Fruit fly (Drosophila melanogaster) whole organism, embryonic: ENCODE results near the gene MFS9.

ENCODE experiments used
- CG10147 ChIP-seq: fragments of 200-800 bp; sonication (Bioruptor generic); optimal IDR thresholded peaks from 2 replicates; lab custom pipeline; 2019; ENCODE audit warnings: missing biosample characterization, mild to moderate bottlenecking, missing genetic modification characterization, moderate library complexity
- CG10366 ChIP-seq: fragments of 200-800 bp; sonication (Bioruptor generic); IDR thresholded peaks from 2 replicates; pipeline ENCODE4 v1.3.6; 2022; ENCODE audit warnings: missing biosample characterization, missing genetic modification characterization
- CG11247 ChIP-seq: fragments of 200-800 bp; sonication (Bioruptor generic); IDR thresholded peaks from 2 replicates; pipeline ENCODE4 v1.3.6; 2022; ENCODE audit warnings: missing biosample characterization, missing genetic modification characterization
- CG13894 ChIP-seq: fragments of 200-800 bp; sonication (Bioruptor generic); optimal IDR thresholded peaks from 3 replicates; lab custom pipeline; 2018; ENCODE audit warnings: missing biosample characterization, mild to moderate bottlenecking, missing genetic modification characterization, moderate library complexity
- CG15479 ChIP-seq: fragments of 200-800 bp; sonication (Bioruptor generic); optimal IDR thresholded peaks from 3 replicates; lab custom pipeline; 2019; ENCODE audit warnings: missing biosample characterization, mild to moderate bottlenecking, missing genetic modification characterization, moderate library complexity
- CG15514 ChIP-seq: fragments of 200-800 bp; sonication (Bioruptor generic); optimal IDR thresholded peaks from 3 replicates; lab custom pipeline; 2017; ENCODE audit warnings: missing biosample characterization, missing genetic modification characterization, mild to moderate bottlenecking, moderate library complexity, missing genetic modification reagents
- CG1603 ChIP-seq: fragments of 200-800 bp; sonication (Bioruptor generic); optimal IDR thresholded peaks from 2 replicates; lab custom pipeline; 2019; ENCODE audit warnings: missing biosample characterization, mild to moderate bottlenecking, missing genetic modification characterization, moderate library complexity
- CG17385 ChIP-seq: fragments of 200-800 bp; sonication (Bioruptor generic); optimal IDR thresholded peaks from 3 replicates; lab custom pipeline; 2018; ENCODE audit warnings: missing biosample characterization, mild to moderate bottlenecking, missing genetic modification characterization
- CG18599 ChIP-seq: fragments of 200-800 bp; sonication (Bioruptor generic); optimal IDR thresholded peaks from 3 replicates; lab custom pipeline; 2017; ENCODE audit warnings: missing biosample characterization, missing genetic modification characterization, mild to moderate bottlenecking, moderate library complexity, missing genetic modification reagents
- CG2116 ChIP-seq: fragments of 200-800 bp; sonication (Bioruptor generic); optimal IDR thresholded peaks from 3 replicates; lab custom pipeline; 2018; ENCODE audit warnings: missing biosample characterization, mild to moderate bottlenecking, missing genetic modification characterization
- CG30403 ChIP-seq: fragments of 200-800 bp; sonication (Bioruptor generic); optimal IDR thresholded peaks from 3 replicates; lab custom pipeline; 2016; ENCODE audit warnings: missing biosample characterization, missing genetic modification characterization
- CG31224 ChIP-seq: fragments of 200-800 bp; sonication (Bioruptor generic); IDR thresholded peaks from 2 replicates; pipeline ENCODE4 v1.3.6; 2022; ENCODE audit warnings: missing biosample characterization, missing genetic modification characterization
- CG34422 ChIP-seq: fragments of 200-800 bp; sonication (Bioruptor generic); IDR thresholded peaks from 3 replicates; pipeline ENCODE4 v1.3.6; 2022; ENCODE audit warnings: missing biosample characterization, missing genetic modification characterization
- CG4328 ChIP-seq: fragments of 200-800 bp; sonication (Bioruptor generic); optimal IDR thresholded peaks from 3 replicates; lab custom pipeline; 2017; ENCODE audit warnings: missing biosample characterization, missing genetic modification reagents, missing genetic modification characterization
- CG4424 ChIP-seq: fragments of 200-800 bp; sonication (Bioruptor generic); optimal IDR thresholded peaks from 3 replicates; lab custom pipeline; 2016; ENCODE audit warnings: missing biosample characterization, missing genetic modification characterization
- CG6791 ChIP-seq: fragments of 200-800 bp; sonication (Bioruptor generic); IDR thresholded peaks from 3 replicates; pipeline ENCODE4 v1.3.6; 2022; ENCODE audit warnings: missing biosample characterization, missing genetic modification characterization; ENCODE audit not compliant: partially characterized antibody
- CG6813 ChIP-seq: fragments of 200-800 bp; sonication (Bioruptor generic); optimal IDR thresholded peaks from 2 replicates; lab custom pipeline; 2017; ENCODE audit warnings: missing biosample characterization, missing genetic modification characterization, mild to moderate bottlenecking, moderate library complexity, missing genetic modification reagents
- CG7928 ChIP-seq: fragments of 200-800 bp; sonication (Bioruptor generic); optimal IDR thresholded peaks from 2 replicates; lab custom pipeline; 2017; ENCODE audit warnings: missing biosample characterization, mild to moderate bottlenecking, missing genetic modification characterization
- CG8290 ChIP-seq, 3 experiments: fragments of 200-800 bp; sonication (Bioruptor generic); optimal IDR thresholded peaks; 2 replicates each; lab custom pipeline; 2016 to 2019; ENCODE audit warnings: missing biosample characterization in 3 of 3, missing genetic modification characterization in 3 of 3, mild to moderate bottlenecking in 2 of 3, moderate library complexity in 1 of 3
- CrebB ChIP-seq: fragments of 200-800 bp; sonication (Bioruptor generic); optimal IDR thresholded peaks from 3 replicates; lab custom pipeline; 2018; ENCODE audit warnings: missing biosample characterization, mild to moderate bottlenecking, missing genetic modification characterization
- Dbx ChIP-seq: fragments of 200-800 bp; sonication (Bioruptor generic); IDR thresholded peaks from 3 replicates; pipeline ENCODE4 v1.3.6; 2022; ENCODE audit warnings: missing biosample characterization, missing genetic modification characterization
- Dip3 ChIP-seq: fragments of 200-800 bp; sonication (Bioruptor generic); optimal IDR thresholded peaks from 3 replicates; lab custom pipeline; 2016; ENCODE audit warnings: missing biosample characterization, missing genetic modification characterization
- Drgx ChIP-seq: fragments of 200-800 bp; sonication (Bioruptor generic); IDR thresholded peaks from 2 replicates; pipeline ENCODE4 v1.3.6; 2022; ENCODE audit warnings: missing biosample characterization, missing genetic modification characterization
- Ets65A ChIP-seq: fragments of 200-800 bp; sonication (Bioruptor generic); peaks from one replicate; lab custom pipeline; 2016; ENCODE audit warnings: missing biosample characterization, missing genetic modification characterization
- H2.0 ChIP-seq: fragments of 200-800 bp; sonication (Bioruptor generic); IDR thresholded peaks from 2 replicates; pipeline ENCODE4 v1.3.6; 2022; ENCODE audit warnings: missing biosample characterization, missing genetic modification characterization
- Lpt ChIP-seq: fragments of >200 bp; optimal IDR thresholded peaks from 2 replicates; lab custom pipeline; 2018; ENCODE audit warnings: missing biosample characterization, missing genetic modification characterization
- MESR4 ChIP-seq: fragments of 200-800 bp; sonication (Bioruptor generic); optimal IDR thresholded peaks from 2 replicates; lab custom pipeline; 2018; ENCODE audit warnings: missing biosample characterization, mild to moderate bottlenecking, missing genetic modification characterization, moderate library complexity
- Med ChIP-seq: fragments of 200-800 bp; sonication (Bioruptor generic); peaks from one replicate; lab custom pipeline; 2016; ENCODE audit warnings: missing biosample characterization, missing genetic modification characterization, mild to moderate bottlenecking, inconsistent platforms, moderate library complexity
- Optix ChIP-seq: fragments of 200-800 bp; sonication (Bioruptor generic); IDR thresholded peaks from 3 replicates; pipeline ENCODE4 v1.3.6; 2022; ENCODE audit warnings: missing biosample characterization, missing genetic modification characterization
- Ravus ChIP-seq: fragments of 200-800 bp; sonication (Bioruptor generic); IDR thresholded peaks from 2 replicates; pipeline ENCODE4 v1.3.6; 2022; ENCODE audit warnings: missing biosample characterization, missing genetic modification characterization
- Sry-δ ChIP-seq: fragments of 200-800 bp; sonication (Bioruptor generic); optimal IDR thresholded peaks from 2 replicates; lab custom pipeline; 2016; ENCODE audit warnings: missing biosample characterization, missing genetic modification characterization
- abd-A ChIP-seq: fragments of 200-800 bp; sonication (Bioruptor generic); optimal IDR thresholded peaks from 3 replicates; lab custom pipeline; 2019; ENCODE audit warnings: missing biosample characterization, mild to moderate bottlenecking, missing genetic modification characterization, moderate library complexity
- bab2 ChIP-seq: fragments of 200-800 bp; sonication (Bioruptor generic); optimal IDR thresholded peaks from 2 replicates; lab custom pipeline; 2016; ENCODE audit warnings: missing biosample characterization, missing genetic modification characterization
- eyg ChIP-seq: fragments of 200-800 bp; sonication (Bioruptor generic); optimal IDR thresholded peaks from 3 replicates; lab custom pipeline; 2016; ENCODE audit warnings: missing biosample characterization, missing genetic modification characterization
- fd3F ChIP-seq: fragments of 200-800 bp; sonication (Bioruptor generic); optimal IDR thresholded peaks from 2 replicates; lab custom pipeline; 2018; ENCODE audit warnings: missing biosample characterization, mild to moderate bottlenecking, missing genetic modification characterization, moderate library complexity
- grau ChIP-seq: fragments of 200-800 bp; optimal IDR thresholded peaks from 3 replicates; lab custom pipeline; 2019; ENCODE audit warnings: missing biosample characterization, mild to moderate bottlenecking, missing genetic modification characterization, moderate library complexity
- mirr ChIP-seq: fragments of 200-800 bp; sonication (Bioruptor generic); optimal IDR thresholded peaks from 3 replicates; lab custom pipeline; 2018; ENCODE audit warnings: missing biosample characterization, mild to moderate bottlenecking, missing genetic modification characterization
- pita ChIP-seq: fragments of 200-800 bp; sonication (Bioruptor generic); optimal IDR thresholded peaks from 2 replicates; lab custom pipeline; 2017; ENCODE audit warnings: missing biosample characterization, mild to moderate bottlenecking, missing genetic modification characterization
- prd ChIP-seq, 3 experiments: fragments of >200 bp in 2 of 3; fragments of 200-800 bp in 1 of 3; sonication (Bioruptor generic) in 1 of 3; optimal IDR thresholded peaks in 2 of 3; IDR thresholded peaks in 1 of 3; 2 replicates in 2 of 3; 3 replicates in 1 of 3; pipeline versions ENCODE4 v1.3.6 to Lab custom; 2017 to 2022; ENCODE audit warnings: missing biosample characterization in 1 of 3, missing genetic modification characterization in 1 of 3
- scrt ChIP-seq: fragments of 200-800 bp; sonication (Bioruptor generic); optimal IDR thresholded peaks from 2 replicates; lab custom pipeline; 2018; ENCODE audit warnings: missing biosample characterization, mild to moderate bottlenecking, missing genetic modification characterization, moderate library complexity
- seq ChIP-seq: fragments of 200-800 bp; sonication (Bioruptor generic); IDR thresholded peaks from 2 replicates; pipeline ENCODE4 v1.3.6; 2022; ENCODE audit warnings: missing biosample characterization, missing genetic modification characterization
- tll ChIP-seq, 2 experiments: fragments of 200-800 bp in 1 of 2; fragments of >200 bp in 1 of 2; sonication (Bioruptor generic) in 1 of 2; optimal IDR thresholded peaks; 2 replicates each; lab custom pipeline; 2017 to 2019; ENCODE audit warnings: missing biosample characterization in 2 of 2, missing genetic modification characterization in 2 of 2, mild to moderate bottlenecking in 1 of 2, moderate library complexity in 1 of 2
- tna ChIP-seq: fragments of 200-800 bp; sonication (Bioruptor generic); IDR thresholded peaks from 2 replicates; pipeline ENCODE4 v1.3.6; 2022; ENCODE audit warnings: missing biosample characterization, missing genetic modification characterization; ENCODE audit not compliant: partially characterized antibody
- wek ChIP-seq: fragments of 200-800 bp; sonication (Bioruptor generic); optimal IDR thresholded peaks from 3 replicates; lab custom pipeline; 2018; ENCODE audit warnings: missing biosample characterization, mild to moderate bottlenecking, missing genetic modification characterization, moderate library complexity

The MFS9 gene

DNA sequence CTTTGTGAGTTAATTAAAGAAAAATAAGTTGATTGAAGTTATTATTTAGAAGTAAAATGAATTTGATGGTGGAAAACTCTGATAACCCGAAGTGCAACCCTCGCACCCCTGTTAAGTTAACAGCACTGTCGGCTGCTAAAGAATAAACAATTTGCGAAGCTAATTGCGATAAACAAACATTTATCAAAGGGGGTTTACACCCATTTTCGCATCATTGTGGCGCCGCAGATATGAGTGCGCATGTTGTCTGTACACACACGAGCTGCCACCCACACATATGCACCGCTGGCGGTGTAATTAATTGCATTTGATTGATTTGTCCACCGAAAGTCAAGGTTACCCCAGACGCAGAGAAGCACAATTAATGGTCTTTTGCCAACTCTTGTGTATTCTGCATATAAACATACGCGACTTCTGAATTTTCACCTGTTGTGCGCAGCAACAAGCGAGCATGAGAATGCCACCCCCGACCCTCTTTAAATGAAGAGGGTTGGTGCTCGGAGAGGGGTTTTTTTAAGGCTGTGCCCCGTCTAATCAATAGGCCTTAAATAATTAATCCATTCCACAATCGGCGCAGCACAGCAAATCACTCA lies 39.3 kb upstream of the MFS9 start (continued):
- TF ChIP-seq CG18599 (GFP tag; lab: Kevin White, UChicago) (peak; percentile 10), H2.0 (GFP tag; lab: Robert Waterston, UW) (no peak), MESR4 (GFP tag; lab: Kevin White, UChicago) (peak; percentile 24), Optix (GFP tag; lab: Robert Waterston, UW) (no peak), wek (GFP tag; lab: Kevin White, UChicago) (peak; percentile 24), CG2116 (GFP tag; lab: Kevin White, UChicago) (peak; percentile 90), CG8290 (GFP tag; optimal IDR thresholded peaks at IDR 0.05; lab: Kevin White, UChicago) (no peak), CG8290 (tag; optimal IDR thresholded peaks at IDR 0.05; lab: Kevin White, UChicago) (no peak), CG7928 (GFP tag; lab: Kevin White, UChicago) (peak; percentile 80), CG15479 (GFP tag; lab: Kevin White, UChicago) (peak; percentile 3), CG10366 (GFP tag; lab: Robert Waterston, UW) (no peak), Dip3 (GFP tag; lab: Kevin White, UChicago) (no peak), seq (GFP tag; lab: Robert Waterston, UW) (peak; percentile 40; the same call in 1 of the 2 replicates), abd-A (tag; lab: Kevin White, UChicago) (peak; percentile 16), Med (GFP tag; lab: Kevin White, UChicago) (peak; percentile 45), eyg (GFP tag; lab: Kevin White, UChicago) (peak; percentile 10), CG17385 (GFP tag; lab: Kevin White, UChicago) (peak; percentile 24), scrt (GFP tag; lab: Kevin White, UChicago) (peak; percentile 97), Drgx (GFP tag; lab: Robert Waterston, UW) (0 out of 2 replicates have a peak, but pooled peaks have one; percentile 7), tll (GFP tag; optimal IDR thresholded peaks at IDR 0.05; lab: Kevin White, UChicago) (peak in 1 of 2 experiments; percentile 74), CG4328 (GFP tag; lab: Kevin White, UChicago) (peak; percentile 8), CG15514 (GFP tag; lab: Kevin White, UChicago) (peak; percentile 21), tna (GFP tag; lab: Robert Waterston, UW) (0 out of 2 replicates have a peak, but pooled peaks have one; percentile 15), CG1603 (tag; lab: Kevin White, UChicago) (peak; percentile 14), mirr (GFP tag; lab: Kevin White, UChicago) (peak; percentile 42), CG34422 (GFP tag; lab: Robert Waterston, UW) (peak; percentile 21; the same call in 1 of the 3 replicates), pita (GFP tag; lab: Kevin White, UChicago) (peak; percentile 35), Lpt (GFP tag; lab: Kevin White, UChicago) (no peak), Ets65A (GFP tag; lab: Kevin White, UChicago) (peak; percentile 69)

dm6 chr3R:20550632-20551486 lies 38.6 kb upstream of the MFS9 start:
- peak; percentile 49; the same call in 2 of the 3 replicates for TF ChIP-seq Dbx (GFP tag; lab: Robert Waterston, UW)
- no peak for TF ChIP-seq CG31224
- peak; percentile 96 for TF ChIP-seq CG6813
- peak; percentile 33 for TF ChIP-seq grau
- TF ChIP-seq Ravus: no peak
- peak; percentile 91 for TF ChIP-seq CrebB
- TF ChIP-seq CG10147: peak; percentile 52
- peak; percentile 91 for TF ChIP-seq Sry-δ (GFP tag; lab: Kevin White, UChicago)
- peak; percentile 94 for TF ChIP-seq tna (GFP tag; lab: Robert Waterston, UW)
- no peak for TF ChIP-seq CG4424 (GFP tag; lab: Kevin White, UChicago)
- peak; percentile 9; the same call in 1 of the 2 replicates for TF ChIP-seq CG11247 (GFP tag; lab: Robert Waterston, UW)
- peak; percentile 99 for TF ChIP-seq CG6791 (GFP tag; lab: Robert Waterston, UW)
- no peak for TF ChIP-seq CG30403 (GFP tag; lab: Kevin White, UChicago)
- peak; percentile 63 for TF ChIP-seq CG13894 (tag; lab: Kevin White, UChicago)
- peak; percentile 41 for TF ChIP-seq fd3F (GFP tag; lab: Kevin White, UChicago)
- TF ChIP-seq prd (optimal IDR thresholded peaks at IDR 0.05; lab: Kevin White, UChicago): no peak
- TF ChIP-seq prd (GFP tag; IDR thresholded peaks at IDR 0.05; lab: Robert Waterston, UW): no peak; the same call in 1 of the 3 replicates
- TF ChIP-seq CG4328 (GFP tag; lab: Kevin White, UChicago): peak; percentile 90
- peak; percentile 58 for TF ChIP-seq bab2 (GFP tag; lab: Kevin White, UChicago)
